Worm (Caenorhabditis elegans) whole organism, L1 larva: ENCODE measurements around the gene ddx-15.

Source experiments
- F16B12.6 ChIP-seq: fragments of 150-350 bp; optimal IDR thresholded peaks from 2 replicates; lab custom pipeline; 2014; ENCODE audit warnings: missing biosample characterization, missing genetic modification characterization
- Y116A8C.19 ChIP-seq: sonication (generic microtip); optimal IDR thresholded peaks from 2 replicates; lab custom pipeline; 2016; ENCODE audit warnings: missing compliant biosample characterization, missing genetic modification characterization, borderline replicate concordance
- ama-1 ChIP-seq: fragments of 150-350 bp; optimal IDR thresholded peaks from 2 replicates; lab custom pipeline; 2014
- blmp-1 ChIP-seq: fragments of 150-350 bp; optimal IDR thresholded peaks from 2 replicates; lab custom pipeline; 2014; ENCODE audit warnings: missing biosample characterization, missing genetic modification characterization
- ceh-8 ChIP-seq: fragments of 200-800 bp; sonication (Bioruptor generic); optimal IDR thresholded peaks from 2 replicates; lab custom pipeline; 2018; ENCODE audit warnings: mild to moderate bottlenecking, missing genetic modification characterization, moderate library complexity, missing compliant biosample characterization
- ceh-88 ChIP-seq: fragments of 200-800 bp; sonication (Bioruptor generic); IDR thresholded peaks from 2 replicates; pipeline ENCODE4 v1.3.6; 2022; ENCODE audit warnings: missing genetic modification characterization, missing compliant biosample characterization
- ces-1 ChIP-seq: fragments of 150-350 bp; optimal IDR thresholded peaks from 2 replicates; lab custom pipeline; 2014; ENCODE audit warnings: missing biosample characterization, missing genetic modification reagents, missing genetic modification characterization
- efl-1 ChIP-seq, 4 experiments: fragments of 150-350 bp; optimal IDR thresholded peaks in 3 of 4; peaks in 1 of 4; 1 replicate in 1 of 4; 2 replicates in 3 of 4; lab custom pipeline; 2014; ENCODE audit warnings: missing biosample characterization in 2 of 4, missing genetic modification characterization in 2 of 4, missing genetic modification reagents in 2 of 4
- egl-27 ChIP-seq, 2 experiments: fragments of 150-350 bp in 1 of 2; sonication (generic microtip); optimal IDR thresholded peaks; 3 replicates each; lab custom pipeline; 2017 to 2018; ENCODE audit warnings: missing biosample characterization in 2 of 2, missing genetic modification characterization in 2 of 2, missing genetic modification reagents in 2 of 2
- fos-1 ChIP-seq: fragments of 150-350 bp; optimal IDR thresholded peaks from 2 replicates; lab custom pipeline; 2014; ENCODE audit warnings: missing biosample characterization, missing genetic modification characterization
- hlh-4 ChIP-seq: sonication (generic microtip); optimal IDR thresholded peaks from 2 replicates; lab custom pipeline; 2016; ENCODE audit warnings: mild to moderate bottlenecking, missing genetic modification characterization, missing compliant biosample characterization
- lin-13 ChIP-seq: fragments of 150-350 bp; optimal IDR thresholded peaks from 2 replicates; lab custom pipeline; 2014; ENCODE audit warnings: missing biosample characterization, missing genetic modification reagents, missing genetic modification characterization
- lin-14 ChIP-seq: fragments of 200-800 bp; sonication (Bioruptor generic); optimal IDR thresholded peaks from 2 replicates; lab custom pipeline; 2018; ENCODE audit warnings: mild to moderate bottlenecking, missing genetic modification characterization, moderate library complexity, missing compliant biosample characterization
- lin-15B ChIP-seq: fragments of 150-350 bp; sonication (generic microtip); optimal IDR thresholded peaks from 3 replicates; lab custom pipeline; 2014; ENCODE audit warnings: missing biosample characterization, missing genetic modification characterization
- lin-35 ChIP-seq, 2 experiments: fragments of 150-350 bp; optimal IDR thresholded peaks; 2 replicates each; lab custom pipeline; 2014; ENCODE audit warnings: missing biosample characterization in 2 of 2, missing genetic modification characterization in 2 of 2, missing genetic modification reagents in 2 of 2
- lin-39 ChIP-seq: fragments of 150-350 bp; optimal IDR thresholded peaks from 2 replicates; lab custom pipeline; 2014; ENCODE audit warnings: missing biosample characterization, missing genetic modification reagents, missing genetic modification characterization
- lir-3 ChIP-seq: sonication (generic microtip); optimal IDR thresholded peaks from 2 replicates; lab custom pipeline; 2016; ENCODE audit warnings: mild to moderate bottlenecking, missing genetic modification characterization, moderate library complexity, missing compliant biosample characterization; ENCODE audit not compliant: poor library complexity
- mab-9 ChIP-seq: fragments of 200-800 bp; sonication (Bioruptor generic); IDR thresholded peaks from 2 replicates; pipeline ENCODE4 v1.3.6; 2022; ENCODE audit warnings: missing genetic modification reagents, missing genetic modification characterization, missing compliant biosample characterization
- mef-2 ChIP-seq: fragments of 150-350 bp; optimal IDR thresholded peaks from 2 replicates; lab custom pipeline; 2014; ENCODE audit warnings: missing biosample characterization, missing genetic modification characterization
- nhr-11 ChIP-seq: fragments of 150-350 bp; optimal IDR thresholded peaks from 2 replicates; lab custom pipeline; 2014; ENCODE audit warnings: missing biosample characterization, missing genetic modification characterization
- nhr-19 ChIP-seq: fragments of 200-800 bp; sonication (Bioruptor generic); conservative IDR thresholded peaks from 2 replicates; pipeline ENCODE4 v1.3.6; 2022; ENCODE audit warnings: missing genetic modification characterization, missing compliant biosample characterization
- nhr-20 ChIP-seq: sonication (generic microtip); optimal IDR thresholded peaks from 2 replicates; lab custom pipeline; 2016; ENCODE audit warnings: mild to moderate bottlenecking, missing genetic modification characterization, missing compliant biosample characterization
- nhr-47 ChIP-seq: sonication (generic microtip); optimal IDR thresholded peaks from 2 replicates; lab custom pipeline; 2016; ENCODE audit warnings: mild to moderate bottlenecking, missing genetic modification characterization, moderate library complexity, missing compliant biosample characterization
- nhr-71 ChIP-seq: sonication (generic microtip); optimal IDR thresholded peaks from 2 replicates; lab custom pipeline; 2016; ENCODE audit warnings: mild to moderate bottlenecking, missing genetic modification characterization, moderate library complexity, missing compliant biosample characterization
- nhr-76 ChIP-seq: sonication (generic microtip); optimal IDR thresholded peaks from 2 replicates; lab custom pipeline; 2017; ENCODE audit warnings: missing biosample characterization, missing genetic modification characterization
- nhr-84 ChIP-seq: sonication (generic microtip); optimal IDR thresholded peaks from 2 replicates; lab custom pipeline; 2017; ENCODE audit warnings: missing biosample characterization, missing genetic modification characterization
- nhr-90 ChIP-seq: sonication (generic microtip); optimal IDR thresholded peaks from 2 replicates; lab custom pipeline; 2016; ENCODE audit warnings: mild to moderate bottlenecking, missing genetic modification characterization, missing compliant biosample characterization; ENCODE audit not compliant: poor library complexity
- pag-3 ChIP-seq: sonication (generic microtip); optimal IDR thresholded peaks from 2 replicates; lab custom pipeline; 2017; ENCODE audit warnings: missing genetic modification characterization, mild to moderate bottlenecking, missing compliant biosample characterization, antibody characterized with exemption, borderline replicate concordance; ENCODE audit not compliant: insufficient read depth
- pax-3 ChIP-seq: fragments of 200-800 bp; sonication (Bioruptor generic); optimal IDR thresholded peaks from 2 replicates; lab custom pipeline; 2018; ENCODE audit warnings: mild to moderate bottlenecking, missing genetic modification characterization, moderate library complexity, missing compliant biosample characterization
- rnt-1 ChIP-seq: sonication (generic microtip); optimal IDR thresholded peaks from 2 replicates; lab custom pipeline; 2016; ENCODE audit warnings: mild to moderate bottlenecking, missing genetic modification characterization, moderate library complexity, missing compliant biosample characterization
- skn-1 ChIP-seq: fragments of 150-350 bp; optimal IDR thresholded peaks from 2 replicates; lab custom pipeline; 2014; ENCODE audit warnings: missing biosample characterization, missing genetic modification characterization
- snu-23 ChIP-seq: sonication (generic microtip); optimal IDR thresholded peaks from 2 replicates; lab custom pipeline; 2016; ENCODE audit warnings: missing genetic modification characterization, missing compliant biosample characterization
- sox-4 ChIP-seq: sonication (generic microtip); optimal IDR thresholded peaks from 2 replicates; lab custom pipeline; 2016; ENCODE audit warnings: missing genetic modification characterization, missing compliant biosample characterization
- sup-37 ChIP-seq: fragments of 200-800 bp; sonication (Bioruptor generic); optimal IDR thresholded peaks from 2 replicates; lab custom pipeline; 2018; ENCODE audit warnings: mild to moderate bottlenecking, missing genetic modification characterization, missing compliant biosample characterization
- swsn-7 ChIP-seq: sonication (generic microtip); optimal IDR thresholded peaks from 2 replicates; lab custom pipeline; 2016; ENCODE audit warnings: missing genetic modification characterization, missing compliant biosample characterization
- tbx-2 ChIP-seq: sonication (generic microtip); optimal IDR thresholded peaks from 2 replicates; lab custom pipeline; 2016; ENCODE audit warnings: missing genetic modification characterization, missing compliant biosample characterization
- unc-30 ChIP-seq: sonication (generic microtip); optimal IDR thresholded peaks from 2 replicates; lab custom pipeline; 2017; ENCODE audit warnings: missing biosample characterization, missing genetic modification characterization
- unc-62 ChIP-seq: fragments of 150-350 bp; optimal IDR thresholded peaks from 2 replicates; lab custom pipeline; 2014; ENCODE audit warnings: missing biosample characterization, missing genetic modification reagents, missing genetic modification characterization
- xbp-1 ChIP-seq: sonication (generic microtip); optimal IDR thresholded peaks from 2 replicates; lab custom pipeline; 2016; ENCODE audit warnings: missing genetic modification characterization, missing compliant biosample characterization
- zag-1 ChIP-seq: fragments of 150-350 bp; optimal IDR thresholded peaks from 2 replicates; lab custom pipeline; 2014; ENCODE audit warnings: missing biosample characterization, missing genetic modification characterization
- zip-4 ChIP-seq: fragments of 200-800 bp; sonication (Bioruptor generic); optimal IDR thresholded peaks from 2 replicates; lab custom pipeline; 2018; ENCODE audit warnings: mild to moderate bottlenecking, missing genetic modification characterization, moderate library complexity, missing compliant biosample characterization
- ztf-4 ChIP-seq: fragments of 150-350 bp; optimal IDR thresholded peaks from 2 replicates; lab custom pipeline; 2014; ENCODE audit warnings: missing biosample characterization, missing genetic modification characterization

ddx-15 gene

DNA sequence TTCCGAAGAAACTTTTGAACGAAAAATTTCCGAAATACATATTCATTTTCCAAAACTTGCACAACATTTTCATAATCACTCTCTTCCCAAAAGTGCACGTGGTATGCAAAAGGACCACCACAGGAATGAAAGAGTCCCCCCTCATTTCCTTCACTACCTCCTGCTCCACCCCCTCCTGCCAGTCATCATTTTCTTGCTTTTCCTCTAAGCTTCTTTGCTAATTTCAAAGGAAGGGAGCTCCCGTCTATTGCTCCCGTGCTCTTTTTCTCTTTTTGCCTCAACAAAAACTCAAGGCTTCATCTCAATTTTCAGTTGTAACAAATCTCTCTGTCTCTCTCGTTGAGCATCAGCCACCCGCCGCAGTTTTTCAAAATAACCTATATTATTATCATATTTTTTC lies 18.7 kb downstream of the ddx-15 start (continued):
- no peak for TF ChIP-seq pax-3 (tag; lab: Kevin White, UChicago)
- no peak for TF ChIP-seq lin-13 (GFP tag; lab: Kevin White, UChicago)
- TF ChIP-seq sox-4 (tag; lab: Kevin White, UChicago), result no peak
- peak; percentile 40 for TF ChIP-seq rnt-1
- peak; percentile 18 for TF ChIP-seq nhr-71 (tag; lab: Kevin White, UChicago)
- TF ChIP-seq ztf-4 (tag; lab: Kevin White, UChicago), result no peak
- TF ChIP-seq nhr-19 (GFP tag; lab: Robert Waterston, UW), result no peak
- no peak for TF ChIP-seq blmp-1
- TF ChIP-seq Y116A8C.19 (tag; lab: Kevin White, UChicago), result no peak
- peak; percentile 14 for TF ChIP-seq pag-3 (tag; lab: Kevin White, UChicago)

DNA sequence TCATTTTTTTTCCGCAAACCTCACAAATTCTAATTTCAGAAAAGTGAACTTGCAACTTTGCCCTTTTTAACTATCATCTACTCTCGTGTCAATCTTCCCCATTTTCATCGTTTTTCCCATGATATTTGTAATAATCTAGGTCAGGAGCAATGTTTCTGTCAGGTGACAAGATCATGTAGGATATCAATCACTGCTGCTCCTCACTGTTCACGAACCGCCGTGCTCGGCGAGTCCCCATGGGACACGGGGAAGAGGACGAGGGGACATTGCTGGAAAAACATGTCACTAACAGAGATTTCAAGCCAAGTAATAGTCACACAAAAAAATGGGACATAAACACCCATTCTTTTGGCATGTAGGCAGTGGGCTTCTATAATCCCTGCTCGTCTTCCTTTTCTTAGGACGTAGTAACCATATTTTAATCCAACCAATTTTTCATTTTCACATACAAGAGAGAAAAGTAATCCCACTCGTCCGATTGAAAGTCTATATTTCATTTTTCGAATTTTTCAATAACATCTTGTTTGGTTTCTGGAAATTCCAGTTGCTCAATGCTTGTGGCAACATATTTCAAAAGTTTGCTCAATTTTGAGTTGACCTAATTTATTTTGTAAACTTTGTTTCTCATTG lies 20.6 kb downstream of the ddx-15 start:
- no peak for TF ChIP-seq egl-27 (tag; optimal IDR thresholded peaks at IDR 0.05; lab: Kevin White, UChicago)
- TF ChIP-seq lin-13 (GFP tag; lab: Kevin White, UChicago), result no peak
- no peak for TF ChIP-seq nhr-47 (tag; lab: Kevin White, UChicago)
- no peak for TF ChIP-seq lin-39 (tag; lab: Kevin White, UChicago)
- TF ChIP-seq pax-3 (tag; lab: Kevin White, UChicago), result no peak
- no peak for TF ChIP-seq swsn-7
- no peak for TF ChIP-seq ces-1 (GFP tag; lab: Kevin White, UChicago)
- TF ChIP-seq ceh-8 (GFP tag; lab: Kevin White, UChicago), result no peak
- no peak for TF ChIP-seq mab-9 (GFP tag; lab: Robert Waterston, UW)
- TF ChIP-seq skn-1, result no peak
- no peak for TF ChIP-seq nhr-76 (tag; lab: Kevin White, UChicago)
- no peak for TF ChIP-seq lir-3 (tag; lab: Kevin White, UChicago)
- TF ChIP-seq snu-23 (GFP tag; lab: Kevin White, UChicago), result no peak
- no peak for TF ChIP-seq zip-4 (GFP tag; lab: Kevin White, UChicago)
- no peak for TF ChIP-seq ztf-4 (tag; lab: Kevin White, UChicago)
- no peak for TF ChIP-seq nhr-90 (tag; lab: Kevin White, UChicago)
- no peak for TF ChIP-seq ceh-88 (GFP tag; lab: Robert Waterston, UW)
- peak; percentile 28 for TF ChIP-seq nhr-71 (tag; lab: Kevin White, UChicago)
- TF ChIP-seq nhr-20 (tag; lab: Kevin White, UChicago), result no peak
- no peak for TF ChIP-seq sup-37 (GFP tag; lab: Kevin White, UChicago)
- no peak for TF ChIP-seq zag-1
- no peak for TF ChIP-seq fos-1 (tag; lab: Kevin White, UChicago)
- TF ChIP-seq nhr-19 (GFP tag; lab: Robert Waterston, UW), result no peak
- TF ChIP-seq tbx-2 (tag; lab: Kevin White, UChicago), result no peak
- TF ChIP-seq lin-14 (GFP tag; lab: Kevin White, UChicago), result peak; percentile 55
- no peak for TF ChIP-seq lin-35 (GFP tag; optimal IDR thresholded peaks at IDR 0.05; lab: Kevin White, UChicago)
- TF ChIP-seq unc-62, result no peak
- TF ChIP-seq mef-2, result no peak
- TF ChIP-seq F16B12.6 (tag; lab: Kevin White, UChicago), result no peak
- no peak for TF ChIP-seq nhr-84 (tag; lab: Kevin White, UChicago)
- TF ChIP-seq nhr-11 (tag; lab: Kevin White, UChicago), result no peak
- TF ChIP-seq rnt-1, result peak; percentile 50
- no peak for TF ChIP-seq ama-1 (lab: Kevin White, UChicago)
- peak; percentile 54 for TF ChIP-seq unc-30 (tag; lab: Kevin White, UChicago)
- no peak for TF ChIP-seq xbp-1 (tag; lab: Kevin White, UChicago)
- no peak for TF ChIP-seq efl-1 (optimal IDR thresholded peaks at IDR 0.05; lab: Kevin White, UChicago)
- TF ChIP-seq efl-1 (GFP tag; optimal IDR thresholded peaks at IDR 0.05 in 1 of 2; lab: Kevin White, UChicago), result peak in 1 of 2 experiments; percentile 20
- TF ChIP-seq lin-15B (tag; lab: Kevin White, UChicago), result no peak
- TF ChIP-seq hlh-4 (tag; lab: Kevin White, UChicago), result no peak
